Worm (Caenorhabditis elegans): ENCODE data around the gene lrr-1.

ce11 chrII:5020513-5021081 is 15.6 kb downstream of the lrr-1 start:
- TF ChIP-seq nhr-77 (tag; optimal IDR thresholded peaks at IDR 0.05) (no peak), nhr-237 (tag; optimal IDR thresholded peaks at IDR 0.05) (no peak), skn-1 (tag; optimal IDR thresholded peaks at IDR 0.05) (no peak), nhr-25 (tag; optimal IDR thresholded peaks at IDR 0.05; ENCODE audit: borderline replicate concordance, insufficient read depth) (no peak), ZK337.2 (GFP tag; IDR thresholded peaks at IDR 0.05) (no peak), mdl-1 (tag; optimal IDR thresholded peaks at IDR 0.05) (peak in 1 of 2 experiments; percentile 49), pha-4 (GFP tag; IDR thresholded peaks at IDR 0.05) (no peak), pha-4 (tag; optimal IDR thresholded peaks at IDR 0.05) (no peak)
